Fruit fly (Drosophila melanogaster): ENCODE results near the gene sturkopf.

sturkopf gene

dm6 chr3L:1335428-1335764 is 22.2 kb upstream of the sturkopf start (continued):
- TF ChIP-seq sens (GFP tag) = peak; percentile 10
- peak; percentile 67 for TF ChIP-seq seq (GFP tag; IDR thresholded peaks at IDR 0.05)
- no peak for TF ChIP-seq Eip74EF (GFP tag; optimal IDR thresholded peaks at IDR 0.05)
- TF ChIP-seq CG7745 (tag; optimal IDR thresholded peaks at IDR 0.05) = no peak
- no peak for TF ChIP-seq Nf-YC (tag; optimal IDR thresholded peaks at IDR 0.05)
- TF ChIP-seq MESR4 (GFP tag; optimal IDR thresholded peaks at IDR 0.05) = no peak
- no peak for TF ChIP-seq CG33213 (GFP tag; optimal IDR thresholded peaks at IDR 0.05)
- TF ChIP-seq D19B (GFP tag; optimal IDR thresholded peaks at IDR 0.05) = no peak
- no peak for TF ChIP-seq CG14860 (GFP tag; IDR thresholded peaks at IDR 0.05; ENCODE audit: partially characterized antibody)
- no peak for TF ChIP-seq sr (GFP tag; IDR thresholded peaks at IDR 0.05)
- peak; percentile 75 to 91 for TF ChIP-seq Trl (optimal IDR thresholded peaks at IDR 0.05)
- peak; percentile 57 for TF ChIP-seq Trl (GFP tag; optimal IDR thresholded peaks at IDR 0.05)
- no peak; the same call in 2 of the 3 replicates for TF ChIP-seq gce (GFP tag; IDR thresholded peaks at IDR 0.05)
- TF ChIP-seq MTF-1 (GFP tag; optimal IDR thresholded peaks at IDR 0.05; ENCODE audit: borderline replicate concordance) = no peak
- no peak for TF ChIP-seq Dref (GFP tag; IDR thresholded peaks at IDR 0.05)
- no peak for TF ChIP-seq h (optimal IDR thresholded peaks at IDR 0.05)
- TF ChIP-seq Lhr (GFP tag; optimal IDR thresholded peaks at IDR 0.05) = no peak
- TF ChIP-seq D19A (tag; optimal IDR thresholded peaks at IDR 0.05) = no peak
- no peak for TF ChIP-seq CG18764 (GFP tag; optimal IDR thresholded peaks at IDR 0.05)
- no peak for TF ChIP-seq Side (GFP tag; optimal IDR thresholded peaks at IDR 0.05)
- no peak for TF ChIP-seq CG4424 (GFP tag; optimal IDR thresholded peaks at IDR 0.05)
- TF ChIP-seq CG9932 (GFP tag; IDR thresholded peaks at IDR 0.05) = peak; percentile 77
- TF ChIP-seq zen (tag; optimal IDR thresholded peaks at IDR 0.05) = no peak
- no peak for TF ChIP-seq CG6813 (GFP tag; optimal IDR thresholded peaks at IDR 0.05)
- no peak for TF ChIP-seq CG7271 (tag; optimal IDR thresholded peaks at IDR 0.05)
- peak; percentile 27; the same call in 1 of the 3 replicates for TF ChIP-seq ase (GFP tag; IDR thresholded peaks at IDR 0.05)
- TF ChIP-seq fd64A (GFP tag; optimal IDR thresholded peaks at IDR 0.05) = no peak
- TF ChIP-seq Rfx (GFP tag; IDR thresholded peaks at IDR 0.05) = peak; percentile 84
- TF ChIP-seq row (GFP tag; IDR thresholded peaks at IDR 0.05) = peak; percentile 87
- peak; percentile 81 for TF ChIP-seq lab (GFP tag; optimal IDR thresholded peaks at IDR 0.05)
- TF ChIP-seq ind (GFP tag; optimal IDR thresholded peaks at IDR 0.05) = peak; percentile 62
- TF ChIP-seq CG11696 (GFP tag; IDR thresholded peaks at IDR 0.05) = peak; percentile 20; the same call in 1 of the 2 replicates
- TF ChIP-seq dimm (GFP tag; IDR thresholded peaks at IDR 0.05) = peak; percentile 29; the same call in 1 of the 2 replicates
- TF ChIP-seq sim (GFP tag; IDR thresholded peaks at IDR 0.05) = no peak
- TF ChIP-seq CG4404 (GFP tag; IDR thresholded peaks at IDR 0.05) = 0 out of 2 replicates have a peak, but pooled peaks have one; percentile 39
- TF ChIP-seq CG33557 (GFP tag; optimal IDR thresholded peaks at IDR 0.05) = no peak
- TF ChIP-seq CG17829 (tag; optimal IDR thresholded peaks at IDR 0.05) = peak; percentile 2
- TF ChIP-seq CG2199 (GFP tag; IDR thresholded peaks at IDR 0.05) = no peak
- TF ChIP-seq Drgx (GFP tag; IDR thresholded peaks at IDR 0.05) = peak; percentile 90
- TF ChIP-seq Ravus (GFP tag; IDR thresholded peaks at IDR 0.05) = no peak; the same call in 1 of the 2 replicates
- TF ChIP-seq C15 (GFP tag; IDR thresholded peaks at IDR 0.05) = no peak
- peak; percentile 26; the same call in 1 of the 2 replicates for TF ChIP-seq sisA (GFP tag; IDR thresholded peaks at IDR 0.05)
- peak; percentile 5 for TF ChIP-seq fu2 (GFP tag; optimal IDR thresholded peaks at IDR 0.05)
- peak; percentile 53; the same call in 1 of the 2 replicates for TF ChIP-seq CG11247 (GFP tag; IDR thresholded peaks at IDR 0.05)
- TF ChIP-seq CG10543 (GFP tag; optimal IDR thresholded peaks at IDR 0.05) = no peak
- no peak for TF ChIP-seq Tbp (GFP tag; optimal IDR thresholded peaks at IDR 0.05)
- TF ChIP-seq grn (GFP tag; optimal IDR thresholded peaks at IDR 0.05) = no peak
- TF ChIP-seq Bdp1 (GFP tag; optimal IDR thresholded peaks at IDR 0.05) = no peak
- no peak for TF ChIP-seq CG2129 (GFP tag; IDR thresholded peaks at IDR 0.05; ENCODE audit: partially characterized antibody)
- TF ChIP-seq CG14050 (GFP tag; IDR thresholded peaks at IDR 0.05) = peak; percentile 38; the same call in 2 of the 3 replicates
- TF ChIP-seq HLH4C (GFP tag; IDR thresholded peaks at IDR 0.05; ENCODE audit: partially characterized antibody) = no peak
- no peak for TF ChIP-seq br (optimal IDR thresholded peaks at IDR 0.05)

Data from whole organism, embryonic.